Worm (Caenorhabditis elegans) whole organism, midembryonic: ENCODE data around the gene R05F9.11.

Source experiments
- T22C8.4 ChIP-seq: fragments of 200-800 bp; sonication (Bioruptor generic); IDR thresholded peaks from 2 replicates; pipeline ENCODE4 v1.3.6; 2022; ENCODE audit warnings: missing genetic modification characterization, missing compliant biosample characterization
- flt-1 ChIP-seq: fragments of 200-800 bp; sonication (Bioruptor generic); IDR thresholded peaks from 2 replicates; pipeline ENCODE4 v1.3.6; 2022; ENCODE audit warnings: missing genetic modification characterization, missing compliant biosample characterization
- klf-2 ChIP-seq: fragments of 200-800 bp; sonication (Bioruptor generic); conservative IDR thresholded peaks from 2 replicates; pipeline ENCODE4 v1.3.6; 2022; ENCODE audit warnings: missing genetic modification reagents, missing genetic modification characterization, missing compliant biosample characterization
- med-1 ChIP-seq: sonication (generic microtip); optimal IDR thresholded peaks from 2 replicates; lab custom pipeline; 2017; ENCODE audit warnings: missing genetic modification characterization, mild to moderate bottlenecking, missing compliant biosample characterization, antibody characterized with exemption, missing genetic modification reagents; ENCODE audit not compliant: insufficient read depth
- tab-1 ChIP-seq: fragments of 200-800 bp; sonication (Bioruptor generic); IDR thresholded peaks from 2 replicates; pipeline ENCODE4 v1.3.6; 2022; ENCODE audit warnings: missing genetic modification characterization, missing compliant biosample characterization

DNA sequence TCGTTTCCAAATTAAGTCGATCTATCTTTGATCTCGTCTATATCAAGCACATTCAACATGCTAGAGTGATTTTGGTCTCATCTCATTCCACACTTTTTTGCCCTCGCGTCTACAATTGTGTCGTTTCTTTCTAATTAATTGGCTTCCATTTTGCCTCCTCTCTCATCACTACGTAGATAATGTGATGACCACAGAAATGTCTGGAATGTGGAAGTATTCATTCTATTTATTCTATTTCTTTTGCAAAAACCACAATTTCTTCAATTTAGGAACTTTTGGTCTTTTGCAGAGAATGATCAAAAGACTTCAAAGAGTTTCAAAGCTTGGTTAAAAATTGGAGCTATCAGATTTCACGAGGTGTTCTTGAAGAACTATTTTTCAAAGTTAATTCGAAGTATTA, 1.6 kb upstream of the R05F9.11 start:
- TF ChIP-seq tab-1 (no peak), T22C8.4 (GFP tag; lab: Robert Waterston, UW) (no peak), med-1 (GFP tag; lab: Kevin White, UChicago) (no peak), klf-2 (no peak), flt-1 (no peak)
